Fruit fly (Drosophila melanogaster) whole organism, embryonic: ENCODE measurements around the gene spd-2.

Experiments used
- CG14014 ChIP-seq: fragments of 200-800 bp; sonication (Bioruptor generic); IDR thresholded peaks from 2 replicates; pipeline ENCODE4 v1.3.6; 2022; ENCODE audit warnings: missing biosample characterization, missing genetic modification characterization
- Gug ChIP-seq: fragments of 200-800 bp; sonication (Bioruptor generic); IDR thresholded peaks from 4 replicates; pipeline ENCODE4 v1.3.6; 2022; ENCODE audit warnings: missing biosample characterization, missing genetic modification characterization
- wdn ChIP-seq: fragments of 200-800 bp; sonication (Bioruptor generic); IDR thresholded peaks from 2 replicates; pipeline ENCODE4 v1.3.6; 2022; ENCODE audit warnings: missing biosample characterization, missing genetic modification characterization

- peak; percentile 17; the same call in 1 of the 2 replicates for TF ChIP-seq CG14014 (GFP tag; lab: Robert Waterston, UW)
- TF ChIP-seq wdn (GFP tag; lab: Robert Waterston, UW), result no peak
- no peak for TF ChIP-seq Gug (GFP tag; lab: Robert Waterston, UW)
These were observed 22.6 kb downstream of the spd-2 start for dm6 chr3L:16572208-16572607.
